Fruit fly (Drosophila melanogaster) whole organism, larva: ENCODE measurements around the gene CG10376.

ENCODE experiments used
- noc ChIP-seq: fragments of 200-800 bp; sonication (Bioruptor generic); optimal IDR thresholded peaks from 3 replicates; lab custom pipeline; 2019; ENCODE audit warnings: missing biosample characterization, mild to moderate bottlenecking, missing genetic modification characterization, moderate library complexity

Gene CG10376

dm6 chr2L:18677910-18678639 lies 24.8 kb downstream of the CG10376 start:
- peak; percentile 76 for TF ChIP-seq noc (tag; lab: Kevin White, UChicago)

DNA sequence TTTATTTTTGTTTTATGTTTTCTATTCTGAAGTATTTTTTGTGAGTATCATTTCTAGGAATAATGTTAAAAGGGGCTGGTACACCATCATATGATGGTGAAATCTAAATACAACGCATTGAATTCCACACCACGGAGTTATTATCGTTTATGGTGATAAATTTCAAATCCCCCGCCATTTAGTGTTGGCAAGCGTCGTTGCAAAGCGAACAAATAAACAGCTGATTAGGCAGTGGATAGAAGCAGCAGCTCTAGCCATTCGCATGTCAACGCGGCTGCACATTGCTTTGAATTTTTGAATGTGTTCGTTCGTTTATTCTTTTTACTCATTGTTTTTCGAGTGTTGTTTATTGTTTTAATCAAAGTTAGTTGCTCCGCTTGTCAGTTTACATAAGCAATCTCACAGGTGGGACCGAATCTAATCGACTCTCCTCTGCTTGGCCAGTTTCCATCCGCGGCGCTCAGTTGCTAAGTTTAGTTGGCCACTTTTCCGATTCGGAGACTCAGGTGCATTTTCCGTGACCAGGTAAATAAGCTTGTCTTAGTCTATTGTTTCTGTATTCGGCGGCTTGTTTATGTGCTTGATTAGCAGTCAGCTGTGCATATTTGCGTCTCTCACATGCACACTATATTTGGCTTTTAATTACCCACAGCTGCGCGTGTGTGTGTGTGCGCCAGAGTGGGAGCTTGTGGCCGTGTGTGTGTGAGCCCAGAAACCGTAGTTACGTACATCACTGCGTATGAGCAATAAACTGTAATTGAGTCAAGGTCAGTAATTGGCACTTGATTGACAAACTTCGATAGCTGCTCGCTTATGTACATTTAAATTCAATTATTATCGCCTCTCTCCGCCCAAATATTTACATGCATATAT lies 25.7 kb downstream of the CG10376 start, which contains the start of the genes Mst36Fa and CG31751:
TSS of gene Mst36Fa (minus strand) at position 51 of the 873 bp plus-strand sequence.
TSS of gene CG31751 (plus strand) at position 274 of the 873 bp plus-strand sequence.
- TF ChIP-seq noc (tag; lab: Kevin White, UChicago): peak; percentile 76

- no peak for TF ChIP-seq noc (tag; lab: Kevin White, UChicago)
Measured at dm6 chr2L:18674994-18675393, 27.9 kb downstream of the CG10376 start, which contains the start of gene Mst36Fb. TSS of gene Mst36Fb (minus strand) at chr2L:18675094.

- no peak for TF ChIP-seq noc (tag; lab: Kevin White, UChicago)
Measured at dm6 chr2L:18673185-18673584, 29.7 kb downstream of the CG10376 start, which contains the start of gene CG43339. TSS of gene CG43339 (minus strand) at chr2L:18673285.

dm6 chr2L:18671146-18671545 lies 31.8 kb downstream of the CG10376 start, which contains the start of gene CG43338:
TSS of gene CG43338 (minus strand) at chr2L:18671246.
- no peak for TF ChIP-seq noc (tag; lab: Kevin White, UChicago)

DNA sequence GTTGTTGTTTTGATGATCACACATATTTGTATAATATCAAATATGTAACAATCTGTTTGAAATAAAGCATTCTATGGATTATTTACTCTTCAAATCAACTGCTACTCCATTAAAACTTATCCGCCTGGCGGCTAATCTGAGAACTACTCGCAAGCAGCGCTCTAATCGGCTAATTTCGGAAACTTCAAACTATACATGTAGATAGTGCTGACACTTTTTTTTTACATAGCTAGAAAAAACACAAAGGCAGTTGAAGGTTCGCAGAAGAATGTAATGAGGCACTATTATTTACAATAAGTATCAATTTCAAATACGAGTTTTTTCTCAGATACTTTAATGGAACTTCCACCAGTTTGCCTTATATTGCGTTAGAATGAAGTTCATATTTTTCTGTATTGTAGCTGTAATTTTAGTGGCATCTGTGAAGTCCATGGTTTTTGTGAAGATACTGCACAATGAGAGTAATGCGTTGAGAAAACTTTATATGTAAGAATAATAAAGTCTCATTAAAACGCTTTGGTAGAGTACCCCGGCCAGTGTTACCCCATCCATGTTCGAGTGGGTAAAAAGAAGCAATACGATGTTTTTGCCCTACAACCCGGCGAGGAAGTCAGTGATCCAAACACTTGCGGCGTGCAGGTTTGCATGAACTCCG lies 36.8 kb downstream of the CG10376 start:
- TF ChIP-seq noc (tag; lab: Kevin White, UChicago): no peak

DNA sequence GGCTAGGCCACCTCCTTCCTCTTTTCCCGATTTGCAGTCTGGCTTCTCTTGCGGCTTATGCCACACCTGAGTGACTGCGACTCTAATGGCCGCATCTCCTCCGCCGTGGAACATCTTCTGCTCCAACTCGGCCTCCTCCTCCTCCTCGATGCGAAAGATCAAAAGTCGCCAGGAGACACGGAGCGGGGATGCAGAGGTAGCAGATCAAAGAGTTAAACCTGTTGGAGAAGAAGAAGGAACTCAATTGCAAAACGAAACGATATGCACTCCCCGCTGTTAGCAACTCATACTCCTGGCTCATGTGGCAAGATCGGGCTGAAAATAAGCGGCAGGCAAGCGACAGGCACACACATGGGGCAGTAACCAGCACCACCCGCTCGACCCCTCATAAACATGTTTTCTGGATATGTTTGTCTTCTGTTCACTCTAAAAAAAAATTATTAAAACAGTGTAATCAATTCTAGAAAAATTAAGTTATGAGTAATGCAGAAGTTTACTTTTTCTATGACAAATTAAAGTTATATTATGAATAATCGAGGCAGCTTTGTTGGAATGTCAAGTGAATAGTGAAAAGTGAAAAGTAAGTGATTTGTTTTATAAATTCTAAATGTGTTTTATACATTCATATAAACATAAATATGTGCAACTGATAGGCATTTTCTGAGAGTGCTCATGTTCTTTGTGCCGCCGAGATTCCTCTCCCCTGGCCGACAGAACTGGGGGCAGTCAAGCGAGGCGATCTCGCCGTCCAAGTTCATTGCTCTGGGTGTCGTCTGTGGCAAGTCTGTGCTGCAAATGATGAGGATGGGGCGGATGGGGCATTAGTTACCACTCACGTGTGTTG lies 38.0 kb downstream of the CG10376 start:
- TF ChIP-seq noc (tag; lab: Kevin White, UChicago): no peak

dm6 chr2L:18663395-18663794 lies 39.5 kb downstream of the CG10376 start:
- no peak for TF ChIP-seq noc (tag; lab: Kevin White, UChicago)

DNA sequence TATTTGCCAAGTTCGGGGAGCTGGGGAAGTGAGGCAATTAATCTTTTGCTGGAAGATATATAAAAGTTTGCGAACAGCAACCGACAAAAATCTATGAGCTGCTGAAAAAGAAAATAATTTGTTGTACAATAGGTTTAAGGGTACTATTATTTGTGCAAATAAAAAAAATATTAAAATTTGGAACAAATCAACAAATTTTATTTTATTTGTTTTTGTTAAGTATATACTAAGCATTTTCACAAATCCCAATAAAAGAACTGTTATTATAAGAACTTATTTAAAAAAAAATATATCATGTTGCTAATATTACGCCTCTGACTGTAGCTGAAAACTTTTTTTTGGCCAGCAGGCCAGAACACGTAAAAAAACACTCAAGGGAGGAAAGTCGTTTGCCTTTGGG lies 44.8 kb downstream of the CG10376 start:
- no peak for TF ChIP-seq noc (tag; lab: Kevin White, UChicago)

DNA sequence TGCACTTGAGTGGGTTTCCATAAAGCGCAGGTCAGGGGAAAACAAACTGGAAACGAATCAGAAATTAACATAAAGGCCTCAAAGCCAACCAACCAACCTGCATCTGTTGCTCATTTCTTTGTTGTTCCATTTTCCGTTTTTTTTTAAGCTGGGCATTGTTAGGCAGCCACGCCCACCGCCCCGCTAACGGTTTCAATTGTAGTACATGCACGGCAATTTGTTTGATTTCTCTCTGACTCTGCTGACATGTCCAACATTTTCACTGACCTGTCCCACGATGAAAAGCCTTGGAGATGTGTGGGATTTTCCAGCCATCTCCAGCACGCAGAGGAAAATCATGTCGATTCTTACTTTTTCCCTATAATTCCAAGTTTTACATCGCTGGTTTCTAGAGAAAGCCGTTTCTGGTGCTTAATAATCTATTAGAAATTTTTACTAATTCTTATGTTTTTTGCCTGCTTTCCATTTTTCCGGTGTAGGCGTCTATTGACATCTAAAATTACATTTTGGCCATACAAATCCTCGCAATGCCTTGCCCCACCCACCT lies 46.1 kb downstream of the CG10376 start:
- no peak for TF ChIP-seq noc (tag; lab: Kevin White, UChicago)

DNA sequence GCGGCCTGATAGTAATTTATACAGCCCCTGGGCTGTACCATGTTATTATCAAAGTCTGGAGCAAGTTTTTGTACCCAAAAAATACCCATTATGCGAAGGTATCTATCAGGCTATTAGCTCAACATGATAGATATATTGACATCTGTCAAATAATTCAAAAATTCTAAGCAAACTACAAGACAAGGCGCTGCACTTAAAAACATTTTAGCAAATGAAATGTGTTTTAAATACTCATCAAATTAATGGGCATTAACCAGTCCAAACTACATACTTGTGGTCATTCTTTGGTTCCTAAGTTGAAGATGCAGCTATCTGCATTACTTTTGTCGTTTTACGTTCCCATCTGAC lies 49.6 kb downstream of the CG10376 start:
- TF ChIP-seq noc (tag; lab: Kevin White, UChicago): peak; percentile 53

dm6 chr2L:18652663-18653327 lies 50.1 kb downstream of the CG10376 start, which contains the start of gene Cyp310a1:
TSS of gene Cyp310a1 (minus strand) at chr2L:18653010.
- no peak for TF ChIP-seq noc (tag; lab: Kevin White, UChicago)
